Worm (Caenorhabditis elegans) whole organism, L2 larva: ENCODE results near the gene F21H7.12.

Experiments
- F13H6.1 ChIP-seq: sonication (generic microtip); optimal IDR thresholded peaks from 2 replicates; lab custom pipeline; 2016; ENCODE audit warnings: missing genetic modification characterization, missing compliant biosample characterization
- R02D3.7 ChIP-seq: fragments of 150-350 bp; optimal IDR thresholded peaks from 2 replicates; lab custom pipeline; 2014; ENCODE audit warnings: missing biosample characterization, missing genetic modification characterization
- Y55F3AM.14 ChIP-seq: fragments of 200-800 bp; sonication (Bioruptor generic); optimal IDR thresholded peaks from 2 replicates; lab custom pipeline; 2018; ENCODE audit warnings: mild to moderate bottlenecking, missing genetic modification characterization, missing compliant biosample characterization
- ZK546.5 ChIP-seq: sonication (generic microtip); optimal IDR thresholded peaks from 2 replicates; lab custom pipeline; 2017; ENCODE audit warnings: missing biosample characterization, missing genetic modification characterization
- alr-1 ChIP-seq: fragments of 150-350 bp; optimal IDR thresholded peaks from 2 replicates; lab custom pipeline; 2014; ENCODE audit warnings: missing biosample characterization, missing genetic modification characterization
- aly-2 ChIP-seq: fragments of 150-350 bp; optimal IDR thresholded peaks from 2 replicates; lab custom pipeline; 2014; ENCODE audit warnings: missing biosample characterization, missing genetic modification characterization
- ama-1 ChIP-seq: fragments of 150-350 bp; optimal IDR thresholded peaks from 2 replicates; lab custom pipeline; 2018; ENCODE audit warnings: inconsistent platforms
- ceh-16 ChIP-seq: fragments of 150-350 bp; optimal IDR thresholded peaks from 2 replicates; lab custom pipeline; 2014; ENCODE audit warnings: missing biosample characterization, missing genetic modification characterization
- ceh-82 ChIP-seq: fragments of 150-350 bp; optimal IDR thresholded peaks from 2 replicates; lab custom pipeline; 2014; ENCODE audit warnings: missing biosample characterization, missing genetic modification characterization
- crh-2 ChIP-seq: sonication (generic microtip); optimal IDR thresholded peaks from 2 replicates; lab custom pipeline; 2017; ENCODE audit warnings: missing biosample characterization, missing genetic modification characterization
- egl-27 ChIP-seq: sonication (generic microtip); optimal IDR thresholded peaks from 3 replicates; lab custom pipeline; 2017; ENCODE audit warnings: missing biosample characterization, missing genetic modification reagents, missing genetic modification characterization
- fos-1 ChIP-seq: fragments of 150-350 bp; optimal IDR thresholded peaks from 2 replicates; lab custom pipeline; 2014; ENCODE audit warnings: missing biosample characterization, missing genetic modification characterization
- gmeb-1 ChIP-seq: fragments of 150-350 bp; optimal IDR thresholded peaks from 2 replicates; lab custom pipeline; 2014; ENCODE audit warnings: missing biosample characterization, missing genetic modification characterization
- lin-13 ChIP-seq: fragments of 150-350 bp; optimal IDR thresholded peaks from 2 replicates; lab custom pipeline; 2014; ENCODE audit warnings: missing biosample characterization, missing genetic modification reagents, missing genetic modification characterization
- lin-39 ChIP-seq: fragments of 150-350 bp; optimal IDR thresholded peaks from 2 replicates; lab custom pipeline; 2014; ENCODE audit warnings: missing biosample characterization, missing genetic modification reagents, missing genetic modification characterization
- lsy-2 ChIP-seq, 2 experiments: fragments of 150-350 bp in 1 of 2; sonication (generic microtip) in 1 of 2; optimal IDR thresholded peaks; 2 replicates each; lab custom pipeline; 2014 to 2017; ENCODE audit warnings: missing biosample characterization in 2 of 2, missing genetic modification characterization in 2 of 2
- mdl-1 ChIP-seq, 2 experiments: fragments of 150-350 bp in 1 of 2; sonication (generic microtip) in 1 of 2; optimal IDR thresholded peaks; 2 replicates each; lab custom pipeline; 2017; ENCODE audit warnings: missing biosample characterization in 2 of 2, missing genetic modification characterization in 2 of 2
- nhr-11 ChIP-seq: fragments of 150-350 bp; optimal IDR thresholded peaks from 2 replicates; lab custom pipeline; 2014; ENCODE audit warnings: missing biosample characterization, missing genetic modification characterization
- nhr-12 ChIP-seq: fragments of 150-350 bp; optimal IDR thresholded peaks from 2 replicates; lab custom pipeline; 2014; ENCODE audit warnings: missing biosample characterization, missing genetic modification characterization
- nhr-21 ChIP-seq: fragments of 150-350 bp; optimal IDR thresholded peaks from 2 replicates; lab custom pipeline; 2014; ENCODE audit warnings: missing biosample characterization, missing genetic modification characterization
- nhr-23 ChIP-seq: fragments of 150-350 bp; optimal IDR thresholded peaks from 2 replicates; lab custom pipeline; 2014; ENCODE audit warnings: missing biosample characterization, missing genetic modification reagents, missing genetic modification characterization
- nhr-237 ChIP-seq: fragments of 150-350 bp; optimal IDR thresholded peaks from 2 replicates; lab custom pipeline; 2014; ENCODE audit warnings: missing biosample characterization, missing genetic modification characterization
- nhr-6 ChIP-seq: fragments of 150-350 bp; optimal IDR thresholded peaks from 2 replicates; lab custom pipeline; 2014; ENCODE audit warnings: missing biosample characterization, missing genetic modification characterization
- nhr-77 ChIP-seq: fragments of 150-350 bp; optimal IDR thresholded peaks from 2 replicates; lab custom pipeline; 2014; ENCODE audit warnings: missing biosample characterization, missing genetic modification characterization
- peb-1 ChIP-seq: fragments of 150-350 bp; optimal IDR thresholded peaks from 2 replicates; lab custom pipeline; 2014; ENCODE audit warnings: missing biosample characterization, missing genetic modification characterization
- sem-4 ChIP-seq: fragments of 150-350 bp; optimal IDR thresholded peaks from 2 replicates; lab custom pipeline; 2014; ENCODE audit warnings: missing biosample characterization, missing genetic modification reagents, missing genetic modification characterization
- skn-1 ChIP-seq: sonication (generic microtip); optimal IDR thresholded peaks from 2 replicates; lab custom pipeline; 2017; ENCODE audit warnings: missing biosample characterization, missing genetic modification characterization
- sma-3 ChIP-seq: sonication (generic microtip); optimal IDR thresholded peaks from 2 replicates; lab custom pipeline; 2016; ENCODE audit warnings: missing genetic modification reagents, missing genetic modification characterization, missing compliant biosample characterization
- sma-9 ChIP-seq, 2 experiments: fragments of 150-350 bp in 1 of 2; sonication (generic microtip) in 1 of 2; optimal IDR thresholded peaks; 2 replicates each; lab custom pipeline; 2014 to 2016; ENCODE audit warnings: missing genetic modification characterization in 2 of 2, mild to moderate bottlenecking in 1 of 2, missing biosample characterization in 1 of 2, missing compliant biosample characterization in 1 of 2, missing genetic modification reagents in 1 of 2, moderate library complexity in 1 of 2
- unc-39 ChIP-seq: fragments of 150-350 bp; optimal IDR thresholded peaks from 2 replicates; lab custom pipeline; 2014; ENCODE audit warnings: missing biosample characterization, missing genetic modification characterization
- zag-1 ChIP-seq: fragments of 150-350 bp; optimal IDR thresholded peaks from 2 replicates; lab custom pipeline; 2014; ENCODE audit warnings: missing biosample characterization, missing genetic modification characterization
- ztf-11 ChIP-seq: sonication (generic microtip); optimal IDR thresholded peaks from 2 replicates; lab custom pipeline; 2017; ENCODE audit warnings: missing biosample characterization, missing genetic modification characterization
- ztf-4 ChIP-seq: fragments of 150-350 bp; optimal IDR thresholded peaks from 2 replicates; lab custom pipeline; 2014; ENCODE audit warnings: missing biosample characterization, missing genetic modification characterization

Gene F21H7.12

DNA sequence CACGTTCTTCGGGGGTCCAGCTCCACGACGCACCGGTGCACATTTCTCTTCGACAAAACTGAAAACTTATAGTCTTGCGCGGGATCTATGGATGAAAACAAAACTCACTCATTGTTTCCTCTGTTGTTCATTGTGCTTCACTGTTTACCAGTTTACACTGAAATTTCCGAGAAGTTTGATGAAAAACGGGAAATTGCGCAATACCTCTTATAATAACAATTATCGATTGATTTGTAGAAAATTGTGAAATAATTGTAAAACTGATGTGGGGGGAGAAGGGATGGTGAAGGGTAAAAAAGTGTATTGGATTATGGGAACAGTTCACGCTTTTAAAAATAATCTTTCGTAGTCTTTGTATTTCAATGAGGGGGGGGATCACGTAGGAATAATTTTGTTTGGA lies 526 bp upstream of the F21H7.12 start:
- TF ChIP-seq lin-39 (tag; lab: Kevin White, UChicago) (no peak), crh-2 (tag; lab: Kevin White, UChicago) (no peak)

DNA sequence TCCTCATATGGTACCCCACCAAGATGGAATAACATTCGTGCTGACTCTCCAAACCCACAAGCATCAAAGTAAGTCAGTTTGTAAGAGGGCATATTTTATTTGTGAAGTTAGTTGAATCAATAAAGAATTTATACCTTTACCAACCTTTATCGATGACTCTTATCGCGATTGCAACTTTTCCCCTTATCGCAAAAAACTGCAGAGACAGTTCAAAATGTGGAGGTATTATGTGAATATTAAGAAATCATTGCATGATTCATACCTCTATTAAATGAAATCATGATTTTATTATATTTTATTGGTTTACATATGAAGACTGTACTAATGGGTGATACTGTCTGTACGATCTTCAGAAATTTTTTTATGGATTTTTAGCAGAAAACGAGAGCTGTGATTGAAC lies 2.2 kb downstream of the F21H7.12 start, which contains the start of gene gst-22:
Gene gst-22, minus strand, starts transcription at position 103 of the 400 bp plus-strand sequence.
- TF ChIP-seq sma-9 (GFP tag; optimal IDR thresholded peaks at IDR 0.05; lab: Kevin White, UChicago) (peak; percentile 56), sma-9 (tag; optimal IDR thresholded peaks at IDR 0.05; lab: Kevin White, UChicago) (no peak), skn-1 (tag; lab: Kevin White, UChicago) (peak; percentile 10), fos-1 (tag; lab: Kevin White, UChicago) (peak; percentile 99), nhr-77 (no peak), gmeb-1 (peak; percentile 5)

DNA sequence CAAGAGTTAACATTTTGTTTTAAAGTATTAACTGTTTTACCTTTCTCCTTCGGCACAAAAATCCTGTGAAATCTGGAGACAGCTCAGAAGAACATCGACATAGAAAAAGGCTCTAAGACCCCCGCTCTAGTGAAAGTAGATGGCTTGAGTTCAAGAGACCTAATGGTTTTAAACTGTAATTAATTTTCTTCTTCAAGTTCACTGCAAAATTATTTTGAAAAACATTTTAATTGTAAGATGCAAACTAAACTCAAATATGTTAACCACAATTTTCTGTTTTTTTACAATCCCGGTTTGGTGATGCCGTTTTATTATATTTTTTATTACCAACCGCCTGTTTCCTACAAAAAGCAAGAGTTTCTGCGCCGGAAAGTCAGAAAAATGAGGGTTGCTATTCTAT lies 3.7 kb downstream of the F21H7.12 start, which contains the start of gene clec-233:
Gene clec-233, plus strand, starts transcription at position 301 of the 400 bp plus-strand sequence.
- no peak for TF ChIP-seq Y55F3AM.14 (GFP tag; lab: Kevin White, UChicago)
- no peak for TF ChIP-seq ceh-16 (tag; lab: Kevin White, UChicago)
- no peak for TF ChIP-seq ZK546.5
- no peak for TF ChIP-seq sma-9 (GFP tag; optimal IDR thresholded peaks at IDR 0.05; lab: Kevin White, UChicago)
- no peak for TF ChIP-seq sma-9 (tag; optimal IDR thresholded peaks at IDR 0.05; lab: Kevin White, UChicago)
- TF ChIP-seq mdl-1 (tag; optimal IDR thresholded peaks at IDR 0.05; lab: Kevin White, UChicago) = no peak
- TF ChIP-seq ama-1 (lab: Kevin White, UChicago) = no peak
- no peak for TF ChIP-seq crh-2 (tag; lab: Kevin White, UChicago)
- TF ChIP-seq ztf-4 (tag; lab: Kevin White, UChicago) = no peak

DNA sequence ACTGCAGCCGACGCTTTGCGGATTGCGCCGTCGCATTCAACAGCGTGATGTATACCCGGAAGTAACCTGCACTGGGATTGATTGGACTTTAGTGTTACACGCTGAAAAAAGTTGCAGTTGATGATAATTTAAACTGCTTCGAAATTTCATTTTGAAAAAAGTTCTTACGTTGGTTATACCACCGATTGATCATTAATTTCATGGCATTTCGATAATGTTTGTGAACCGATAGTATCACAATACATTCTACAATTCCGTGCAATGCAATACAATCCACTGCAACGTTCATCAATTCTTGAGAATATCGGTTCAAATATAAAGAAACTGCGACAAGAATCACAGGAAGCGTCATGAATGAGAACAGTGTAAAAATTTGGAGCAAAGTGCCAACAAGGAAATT lies 5.2 kb downstream of the F21H7.12 start, which contains the start of gene F21H7.3:
Gene F21H7.3, minus strand, starts transcription at position 101 of the 400 bp plus-strand sequence.
- TF ChIP-seq lin-39 (tag; lab: Kevin White, UChicago) = no peak
- no peak for TF ChIP-seq crh-2 (tag; lab: Kevin White, UChicago)
- TF ChIP-seq lsy-2 (tag; optimal IDR thresholded peaks at IDR 0.05; lab: Kevin White, UChicago) = no peak
- TF ChIP-seq nhr-11 (tag; lab: Kevin White, UChicago) = no peak
- no peak for TF ChIP-seq ztf-11 (tag; lab: Kevin White, UChicago)
- no peak for TF ChIP-seq egl-27 (tag; lab: Kevin White, UChicago)
- TF ChIP-seq sma-3 (GFP tag; lab: Kevin White, UChicago) = no peak
- TF ChIP-seq fos-1 (tag; lab: Kevin White, UChicago) = no peak
- TF ChIP-seq peb-1 (tag; lab: Kevin White, UChicago) = no peak
- no peak for TF ChIP-seq nhr-23 (tag; lab: Kevin White, UChicago)

DNA sequence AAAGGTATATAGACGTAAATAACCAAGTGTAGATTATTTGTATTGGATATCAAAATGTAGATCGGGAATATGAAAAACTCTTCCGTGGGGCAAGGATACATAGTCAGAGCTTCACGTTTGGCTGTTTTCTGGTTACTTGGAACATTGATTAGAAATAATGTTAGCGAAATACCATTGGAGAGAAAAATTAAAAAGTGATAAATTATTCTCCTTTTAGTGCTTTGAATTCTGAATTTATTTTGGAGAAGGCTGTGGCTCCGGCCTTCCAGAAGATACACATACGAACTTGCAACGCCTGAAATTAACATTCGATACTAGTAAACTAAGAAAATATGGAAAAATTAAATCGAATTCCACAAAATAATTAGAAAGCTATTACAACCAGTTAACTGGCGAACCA lies 5.7 kb downstream of the F21H7.12 start, which contains the start of gene srh-98:
Gene srh-98, minus strand, starts transcription at position 101 of the 400 bp plus-strand sequence.
- TF ChIP-seq nhr-11 (tag; lab: Kevin White, UChicago) (no peak), mdl-1 (tag; optimal IDR thresholded peaks at IDR 0.05; lab: Kevin White, UChicago) (no peak), ceh-82 (tag; lab: Kevin White, UChicago) (no peak), lsy-2 (tag; optimal IDR thresholded peaks at IDR 0.05; lab: Kevin White, UChicago) (no peak), alr-1 (tag; lab: Kevin White, UChicago) (no peak), ama-1 (lab: Kevin White, UChicago) (no peak), nhr-77 (no peak), R02D3.7 (tag; lab: Kevin White, UChicago) (no peak), ztf-11 (tag; lab: Kevin White, UChicago) (no peak), lin-39 (tag; lab: Kevin White, UChicago) (no peak), peb-1 (tag; lab: Kevin White, UChicago) (no peak), gmeb-1 (no peak), unc-39 (tag; lab: Kevin White, UChicago) (no peak)

DNA sequence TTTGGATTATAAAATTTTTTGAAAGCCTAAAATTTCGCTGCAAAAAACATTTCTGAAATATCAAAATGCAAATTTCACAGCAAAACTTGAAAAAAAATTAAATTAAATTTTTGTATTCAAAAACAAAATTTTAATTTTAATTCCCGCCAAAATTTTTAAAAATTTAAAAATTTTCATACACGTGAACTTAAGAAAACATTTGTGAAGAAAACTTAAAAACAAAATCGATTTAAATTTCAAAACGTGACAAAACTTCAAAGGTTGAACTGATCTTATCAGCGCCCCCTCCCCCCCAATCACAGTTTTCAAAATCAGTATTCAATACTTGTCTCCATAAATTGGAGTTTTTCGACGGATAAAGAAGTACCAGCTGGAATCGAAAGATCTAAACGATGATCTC lies 7.3 kb downstream of the F21H7.12 start, which contains the start of gene F21H7.5:
Gene F21H7.5, plus strand, starts transcription at position 301 of the 400 bp plus-strand sequence.
- TF ChIP-seq lsy-2 (tag; optimal IDR thresholded peaks at IDR 0.05; lab: Kevin White, UChicago) (no peak), sem-4 (tag; lab: Kevin White, UChicago) (no peak), ZK546.5 (no peak), F13H6.1 (tag; lab: Kevin White, UChicago) (no peak), ztf-4 (tag; lab: Kevin White, UChicago) (no peak)
- TF ChIP-seq, all 48 proteins: peak for 0

DNA sequence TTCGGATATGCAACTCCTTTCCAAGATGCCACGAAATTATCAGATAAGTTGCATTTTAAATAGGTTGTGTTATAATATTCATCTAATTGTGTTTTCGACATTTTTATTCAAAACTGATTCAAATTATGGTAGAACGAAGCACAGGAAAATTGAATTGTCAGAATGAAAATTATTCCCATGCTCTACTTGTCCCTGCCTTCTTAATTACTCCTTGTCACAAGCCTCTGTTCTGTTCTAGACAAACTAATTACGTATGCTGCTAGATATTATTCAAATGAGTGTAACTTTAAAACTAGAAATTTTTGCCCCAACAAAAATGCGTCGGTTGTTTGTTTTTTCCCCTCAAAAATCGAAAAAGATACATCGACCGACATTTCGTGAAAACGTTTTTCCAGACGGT lies 14.1 kb downstream of the F21H7.12 start, which contains the start of gene srh-104:
Gene srh-104, minus strand, starts transcription at position 101 of the 400 bp plus-strand sequence.
- TF ChIP-seq skn-1 (tag; lab: Kevin White, UChicago) (no peak), nhr-237 (tag; lab: Kevin White, UChicago) (no peak), unc-39 (tag; lab: Kevin White, UChicago) (no peak), gmeb-1 (no peak), nhr-21 (no peak), ztf-11 (tag; lab: Kevin White, UChicago) (no peak), sem-4 (tag; lab: Kevin White, UChicago) (no peak), nhr-6 (no peak), egl-27 (tag; lab: Kevin White, UChicago) (no peak), ama-1 (lab: Kevin White, UChicago) (no peak), fos-1 (tag; lab: Kevin White, UChicago) (no peak), lin-13 (GFP tag; lab: Kevin White, UChicago) (no peak), sma-9 (GFP tag; optimal IDR thresholded peaks at IDR 0.05; lab: Kevin White, UChicago) (no peak), sma-9 (tag; optimal IDR thresholded peaks at IDR 0.05; lab: Kevin White, UChicago) (no peak), nhr-77 (no peak), alr-1 (tag; lab: Kevin White, UChicago) (no peak), nhr-12 (tag; lab: Kevin White, UChicago) (no peak), zag-1 (tag; lab: Kevin White, UChicago) (no peak), aly-2 (tag; lab: Kevin White, UChicago) (no peak)
